Worm (Caenorhabditis elegans) whole organism, L4 larva: ENCODE data around the gene T01C8.3.

Experiments used
- D1046.2 ChIP-seq: fragments of 200-800 bp; sonication (Bioruptor generic); IDR thresholded peaks from 2 replicates; pipeline ENCODE4 v1.3.6; 2022; ENCODE audit warnings: missing genetic modification characterization, missing compliant biosample characterization
- F37D6.2 ChIP-seq: sonication (generic microtip); optimal IDR thresholded peaks from 2 replicates; lab custom pipeline; 2016; ENCODE audit warnings: mild to moderate bottlenecking, missing genetic modification characterization, missing compliant biosample characterization
- F44E2.7 ChIP-seq: fragments of 200-800 bp; sonication (Bioruptor generic); IDR thresholded peaks from 2 replicates; pipeline ENCODE4 v2.1.2; 2022; ENCODE audit warnings: missing genetic modification characterization, missing compliant biosample characterization
- T20F7.1 ChIP-seq: fragments of 200-800 bp; sonication (Bioruptor generic); optimal IDR thresholded peaks from 2 replicates; lab custom pipeline; 2018; ENCODE audit warnings: mild to moderate bottlenecking, missing genetic modification characterization, missing compliant biosample characterization
- T26A8.4 ChIP-seq: fragments of 200-800 bp; sonication (Bioruptor generic); IDR thresholded peaks from 2 replicates; pipeline ENCODE4 v1.3.6; 2022; ENCODE audit warnings: missing genetic modification characterization, missing compliant biosample characterization
- Y105C5A.15 ChIP-seq: fragments of 200-800 bp; sonication (Bioruptor generic); IDR thresholded peaks from 2 replicates; pipeline ENCODE4 v1.3.6; 2022; ENCODE audit warnings: missing genetic modification characterization, missing compliant biosample characterization
- Y5F2A.4 ChIP-seq: fragments of 200-800 bp; sonication (Bioruptor generic); optimal IDR thresholded peaks from 2 replicates; lab custom pipeline; 2018; ENCODE audit warnings: mild to moderate bottlenecking, missing genetic modification characterization, missing compliant biosample characterization
- ZK337.2 ChIP-seq: fragments of 200-800 bp; sonication (Bioruptor generic); IDR thresholded peaks from 2 replicates; pipeline ENCODE4 v1.3.6; 2022; ENCODE audit warnings: missing genetic modification reagents, missing genetic modification characterization, missing compliant biosample characterization
- aha-1 ChIP-seq: fragments of 150-350 bp; peaks from one replicate; lab custom pipeline; 2014; ENCODE audit warnings: missing biosample characterization, missing genetic modification characterization
- ceh-44 ChIP-seq: fragments of 200-800 bp; sonication (Bioruptor generic); IDR thresholded peaks from 2 replicates; pipeline ENCODE4 v1.3.6; 2022; ENCODE audit warnings: missing genetic modification reagents, missing genetic modification characterization, missing compliant biosample characterization
- ceh-82 ChIP-seq: sonication (generic microtip); optimal IDR thresholded peaks from 2 replicates; lab custom pipeline; 2017; ENCODE audit warnings: missing biosample characterization, missing genetic modification characterization
- ces-1 ChIP-seq: fragments of 150-350 bp; sonication (generic microtip); optimal IDR thresholded peaks from 4 replicates; lab custom pipeline; 2014; ENCODE audit warnings: missing biosample characterization, missing genetic modification reagents, missing genetic modification characterization
- ctbp-1 ChIP-seq: fragments of 200-800 bp; sonication (Bioruptor generic); IDR thresholded peaks from 2 replicates; pipeline ENCODE4 v1.3.6; 2022; ENCODE audit warnings: missing genetic modification reagents, missing genetic modification characterization, missing compliant biosample characterization
- daf-16 ChIP-seq, 3 experiments: sonication (generic microtip); optimal IDR thresholded peaks; 2 replicates each; lab custom pipeline; 2016 to 2017; ENCODE audit warnings: missing genetic modification characterization in 3 of 3, missing genetic modification reagents in 3 of 3, mild to moderate bottlenecking in 2 of 3, missing compliant biosample characterization in 2 of 3, missing biosample characterization in 1 of 3, moderate library complexity in 1 of 3
- daf-8 ChIP-seq: fragments of 200-800 bp; sonication (Bioruptor generic); IDR thresholded peaks from 2 replicates; pipeline ENCODE4 v1.3.6; 2022; ENCODE audit warnings: missing genetic modification characterization, missing compliant biosample characterization
- dmd-6 ChIP-seq: fragments of 200-800 bp; sonication (Bioruptor generic); IDR thresholded peaks from 2 replicates; pipeline ENCODE4 v1.3.6; 2022; ENCODE audit warnings: missing genetic modification reagents, missing genetic modification characterization, missing compliant biosample characterization
- duxl-1 ChIP-seq: sonication (generic microtip); optimal IDR thresholded peaks from 2 replicates; lab custom pipeline; 2016; ENCODE audit warnings: mild to moderate bottlenecking, missing genetic modification characterization, moderate library complexity, missing compliant biosample characterization; ENCODE audit not compliant: poor library complexity
- dve-1 ChIP-seq: sonication (generic microtip); optimal IDR thresholded peaks from 2 replicates; lab custom pipeline; 2017; ENCODE audit warnings: antibody characterized with exemption, mild to moderate bottlenecking, missing genetic modification characterization, missing compliant biosample characterization; ENCODE audit not compliant: insufficient read depth
- hlh-11 ChIP-seq: fragments of 200-800 bp; sonication (Bioruptor generic); optimal IDR thresholded peaks from 2 replicates; lab custom pipeline; 2018; ENCODE audit warnings: mild to moderate bottlenecking, missing genetic modification characterization, missing compliant biosample characterization
- hlh-30 ChIP-seq: sonication (generic microtip); optimal IDR thresholded peaks from 2 replicates; lab custom pipeline; 2017; ENCODE audit warnings: antibody characterized with exemption, mild to moderate bottlenecking, missing genetic modification characterization, missing compliant biosample characterization; ENCODE audit not compliant: insufficient read depth
- jun-1 ChIP-seq: fragments of 150-350 bp; optimal IDR thresholded peaks from 2 replicates; lab custom pipeline; 2014; ENCODE audit warnings: missing biosample characterization, missing genetic modification reagents, missing genetic modification characterization
- lim-7 ChIP-seq: fragments of 200-800 bp; sonication (Bioruptor generic); IDR thresholded peaks from 2 replicates; pipeline ENCODE4 v1.3.6; 2022; ENCODE audit warnings: missing genetic modification characterization, missing compliant biosample characterization
- lin-15B ChIP-seq: fragments of 150-350 bp; sonication (generic microtip); optimal IDR thresholded peaks from 3 replicates; lab custom pipeline; 2014; ENCODE audit warnings: missing biosample characterization, missing genetic modification characterization
- lin-29 ChIP-seq: fragments of 200-800 bp; sonication (Bioruptor generic); IDR thresholded peaks from 2 replicates; pipeline ENCODE4 v1.3.6; 2022; ENCODE audit warnings: missing genetic modification reagents, missing genetic modification characterization, missing compliant biosample characterization
- lin-39 ChIP-seq: fragments of 150-350 bp; optimal IDR thresholded peaks from 2 replicates; lab custom pipeline; 2014; ENCODE audit warnings: missing biosample characterization, missing genetic modification reagents, missing genetic modification characterization
- lir-3 ChIP-seq: sonication (generic microtip); optimal IDR thresholded peaks from 2 replicates; lab custom pipeline; 2016; ENCODE audit warnings: mild to moderate bottlenecking, missing genetic modification characterization, missing compliant biosample characterization
- mdl-1 ChIP-seq, 2 experiments: fragments of 150-350 bp in 1 of 2; sonication (generic microtip) in 1 of 2; optimal IDR thresholded peaks; 2 replicates each; lab custom pipeline; 2014 to 2017; ENCODE audit warnings: missing biosample characterization in 2 of 2, missing genetic modification characterization in 2 of 2
- mep-1 ChIP-seq: fragments of 150-350 bp; sonication (generic microtip); optimal IDR thresholded peaks from 3 replicates; lab custom pipeline; 2014; ENCODE audit warnings: missing biosample characterization, missing genetic modification characterization
- nhr-102 ChIP-seq: sonication (generic microtip); optimal IDR thresholded peaks from 2 replicates; lab custom pipeline; 2016; ENCODE audit warnings: mild to moderate bottlenecking, missing genetic modification characterization, moderate library complexity, missing compliant biosample characterization
- nhr-11 ChIP-seq: fragments of 150-350 bp; optimal IDR thresholded peaks from 2 replicates; lab custom pipeline; 2014; ENCODE audit warnings: missing biosample characterization, missing genetic modification characterization
- nhr-237 ChIP-seq: sonication (generic microtip); optimal IDR thresholded peaks from 2 replicates; lab custom pipeline; 2017; ENCODE audit warnings: missing biosample characterization, missing genetic modification characterization
- nhr-25 ChIP-seq: sonication (generic microtip); optimal IDR thresholded peaks from 2 replicates; lab custom pipeline; 2017; ENCODE audit warnings: missing genetic modification characterization, mild to moderate bottlenecking, missing compliant biosample characterization, antibody characterized with exemption, moderate library complexity, borderline replicate concordance; ENCODE audit not compliant: insufficient read depth
- nhr-28 ChIP-seq: fragments of 150-350 bp; optimal IDR thresholded peaks from 2 replicates; lab custom pipeline; 2014; ENCODE audit warnings: missing biosample characterization, missing genetic modification characterization
- nhr-41 ChIP-seq: fragments of 200-800 bp; sonication (Bioruptor generic); IDR thresholded peaks from 2 replicates; pipeline ENCODE4 v1.3.6; 2022; ENCODE audit warnings: missing genetic modification reagents, missing genetic modification characterization, missing compliant biosample characterization
- nhr-77 ChIP-seq: fragments of 150-350 bp; optimal IDR thresholded peaks from 2 replicates; lab custom pipeline; 2014; ENCODE audit warnings: missing biosample characterization, missing genetic modification characterization
- pha-4 ChIP-seq, 2 experiments: fragments of 150-350 bp in 1 of 2; fragments of 200-800 bp in 1 of 2; sonication (Bioruptor generic) in 1 of 2; IDR thresholded peaks in 1 of 2; optimal IDR thresholded peaks in 1 of 2; 2 replicates each; pipeline versions ENCODE4 v1.3.6 to Lab custom; 2014 to 2022; ENCODE audit warnings: missing genetic modification characterization in 2 of 2, missing genetic modification reagents in 2 of 2, missing biosample characterization in 1 of 2, missing compliant biosample characterization in 1 of 2
- sdz-12 ChIP-seq: fragments of 200-800 bp; sonication (Bioruptor generic); optimal IDR thresholded peaks from 2 replicates; lab custom pipeline; 2018; ENCODE audit warnings: mild to moderate bottlenecking, missing genetic modification characterization, missing compliant biosample characterization
- snpc-4 ChIP-seq: fragments of 150-350 bp; optimal IDR thresholded peaks from 2 replicates; lab custom pipeline; 2014; ENCODE audit warnings: missing biosample characterization, missing genetic modification characterization
- spr-1 ChIP-seq: sonication (generic microtip); optimal IDR thresholded peaks from 2 replicates; lab custom pipeline; 2016; ENCODE audit warnings: mild to moderate bottlenecking, missing genetic modification characterization, missing compliant biosample characterization
- tag-97 ChIP-seq: fragments of 200-800 bp; sonication (Bioruptor generic); IDR thresholded peaks from 2 replicates; pipeline ENCODE4 v1.3.6; 2022; ENCODE audit warnings: missing genetic modification characterization, missing compliant biosample characterization
- tra-1 ChIP-seq: fragments of 200-800 bp; sonication (Bioruptor generic); IDR thresholded peaks from 2 replicates; pipeline ENCODE4 v1.3.6; 2022; ENCODE audit warnings: missing genetic modification reagents, missing genetic modification characterization, missing compliant biosample characterization
- unc-130 ChIP-seq: sonication (generic microtip); optimal IDR thresholded peaks from 2 replicates; lab custom pipeline; 2016; ENCODE audit warnings: missing genetic modification reagents, missing genetic modification characterization, missing compliant biosample characterization
- unc-62 ChIP-seq, 3 experiments: fragments of 150-350 bp in 1 of 3; sonication (generic microtip); optimal IDR thresholded peaks in 2 of 3; peaks in 1 of 3; 1 replicate in 1 of 3; 2 replicates in 2 of 3; lab custom pipeline; 2014 to 2017; ENCODE audit warnings: missing biosample characterization in 3 of 3, missing genetic modification characterization in 3 of 3, missing genetic modification reagents in 3 of 3, missing genotype in 1 of 3
- zag-1 ChIP-seq: fragments of 150-350 bp; optimal IDR thresholded peaks from 2 replicates; lab custom pipeline; 2014; ENCODE audit warnings: missing biosample characterization, missing genetic modification characterization
- zfp-3 ChIP-seq: fragments of 200-800 bp; sonication (Bioruptor generic); conservative IDR thresholded peaks from 2 replicates; pipeline ENCODE4 v1.3.6; 2022; ENCODE audit warnings: missing genetic modification reagents, missing genetic modification characterization, missing compliant biosample characterization
- zip-11 ChIP-seq: fragments of 200-800 bp; sonication (Bioruptor generic); IDR thresholded peaks from 2 replicates; pipeline ENCODE4 v1.3.6; 2022; ENCODE audit warnings: missing genetic modification characterization, missing compliant biosample characterization
- zip-2 ChIP-seq: fragments of 150-350 bp; optimal IDR thresholded peaks from 2 replicates; lab custom pipeline; 2014; ENCODE audit warnings: missing biosample characterization, missing genetic modification characterization
- ztf-11 ChIP-seq: fragments of 150-350 bp; optimal IDR thresholded peaks from 2 replicates; lab custom pipeline; 2014; ENCODE audit warnings: missing biosample characterization, missing genetic modification characterization

Gene T01C8.3

DNA sequence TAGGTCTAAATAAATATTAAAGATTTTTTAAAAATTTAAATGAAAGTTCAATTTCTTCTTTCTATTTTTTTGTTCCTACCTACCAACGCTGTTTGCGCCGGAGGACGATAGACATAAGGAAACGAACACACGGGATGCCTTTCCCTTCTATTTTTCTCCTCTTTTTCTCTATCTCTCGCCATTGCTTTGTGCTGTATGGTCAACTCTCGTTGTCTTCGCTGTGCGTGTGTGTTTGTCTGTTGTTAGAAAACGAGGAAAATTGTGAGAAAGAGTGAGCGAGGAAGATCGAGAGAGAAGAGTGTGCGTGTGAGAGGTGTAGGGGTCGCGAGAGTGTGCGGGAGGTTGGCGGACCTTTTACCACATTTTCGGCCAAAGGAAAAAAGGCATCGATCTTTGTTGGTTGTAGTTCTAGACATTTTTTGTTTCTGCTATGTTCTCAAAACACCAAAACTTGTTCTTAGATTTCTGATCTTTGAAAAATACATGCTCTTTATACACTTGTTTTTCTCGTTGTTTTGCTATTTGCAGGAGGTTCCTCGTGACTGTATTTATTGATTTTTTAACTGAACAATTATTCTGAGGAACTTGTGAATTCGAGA lies 16.2 kb upstream of the T01C8.3 start (continued):
- TF ChIP-seq unc-130 (GFP tag; lab: Kevin White, UChicago) (no peak), mdl-1 (tag; optimal IDR thresholded peaks at IDR 0.05; lab: Kevin White, UChicago) (peak in 1 of 2 experiments; percentile 84), lim-7 (GFP tag; lab: Robert Waterston, UW) (no peak), T26A8.4 (GFP tag; lab: Robert Waterston, UW) (no peak), zip-2 (no peak), D1046.2 (GFP tag; lab: Robert Waterston, UW) (no peak), ces-1 (GFP tag; lab: Kevin White, UChicago) (no peak), mep-1 (peak; percentile 84), nhr-25 (tag; lab: Kevin White, UChicago) (no peak), lir-3 (tag; lab: Kevin White, UChicago) (no peak), F37D6.2 (tag; lab: Kevin White, UChicago) (no peak), ceh-44 (GFP tag; lab: Robert Waterston, UW) (no peak), Y105C5A.15 (GFP tag; lab: Robert Waterston, UW) (no peak), ztf-11 (tag; lab: Kevin White, UChicago) (no peak), tag-97 (GFP tag; lab: Robert Waterston, UW) (no peak), nhr-77 (tag; lab: Kevin White, UChicago) (no peak), jun-1 (no peak), ZK337.2 (GFP tag; lab: Robert Waterston, UW) (no peak), lin-39 (tag; lab: Kevin White, UChicago) (no peak), spr-1 (tag; lab: Kevin White, UChicago) (peak; percentile 5), sdz-12 (GFP tag; lab: Kevin White, UChicago) (no peak), duxl-1 (tag; lab: Kevin White, UChicago) (peak; percentile 28), nhr-41 (GFP tag; lab: Robert Waterston, UW) (no peak), daf-8 (GFP tag; lab: Robert Waterston, UW) (no peak), zag-1 (no peak), nhr-102 (tag; lab: Kevin White, UChicago) (peak; percentile 7), ceh-82 (tag; lab: Kevin White, UChicago) (no peak), lin-15B (tag; lab: Kevin White, UChicago) (no peak), nhr-237 (tag; lab: Kevin White, UChicago) (no peak), ctbp-1 (GFP tag; lab: Robert Waterston, UW) (no peak), aha-1 (tag; lab: Kevin White, UChicago) (peak; percentile 34)
- TF ChIP-seq, all 104 proteins: peak for 24

ce11 chrX:16798621-16799020 lies 15.6 kb upstream of the T01C8.3 start:
- no peak for TF ChIP-seq spr-1 (tag; lab: Kevin White, UChicago)
- peak; percentile 72 for TF ChIP-seq hlh-30
- peak; percentile 34 for TF ChIP-seq dmd-6
- TF ChIP-seq duxl-1 (tag; lab: Kevin White, UChicago) = no peak
- peak; percentile 14 for TF ChIP-seq T20F7.1 (GFP tag; lab: Kevin White, UChicago)
- TF ChIP-seq unc-62 (GFP tag; optimal IDR thresholded peaks at IDR 0.05 in 1 of 2; lab: Kevin White, UChicago) = peak in 1 of 2 experiments; percentile 96
- TF ChIP-seq unc-62 (tag; optimal IDR thresholded peaks at IDR 0.05; lab: Kevin White, UChicago) = no peak
- TF ChIP-seq tra-1 (GFP tag; lab: Robert Waterston, UW) = peak; percentile 41; the same call in 1 of the 2 replicates
- no peak for TF ChIP-seq F44E2.7 (GFP tag; lab: Robert Waterston, UW)
- peak; percentile 51 for TF ChIP-seq nhr-28 (tag; lab: Kevin White, UChicago)
- TF ChIP-seq lin-29 (GFP tag; lab: Robert Waterston, UW) = no peak
- no peak for TF ChIP-seq F37D6.2 (tag; lab: Kevin White, UChicago)
- peak; percentile 15 for TF ChIP-seq nhr-102 (tag; lab: Kevin White, UChicago)
- TF ChIP-seq pha-4 (GFP tag; IDR thresholded peaks at IDR 0.05; lab: Robert Waterston, UW) = peak; percentile 9; the same call in 1 of the 2 replicates
- no peak for TF ChIP-seq pha-4 (tag; optimal IDR thresholded peaks at IDR 0.05; lab: Kevin White, UChicago)
- TF ChIP-seq snpc-4 (tag; lab: Kevin White, UChicago) = no peak
- TF ChIP-seq ceh-82 (tag; lab: Kevin White, UChicago) = no peak
- TF ChIP-seq zip-11 (GFP tag; lab: Robert Waterston, UW) = no peak
- no peak for TF ChIP-seq Y5F2A.4 (GFP tag; lab: Kevin White, UChicago)
- no peak for TF ChIP-seq nhr-11
- TF ChIP-seq mdl-1 (tag; optimal IDR thresholded peaks at IDR 0.05; lab: Kevin White, UChicago) = no peak
- peak; percentile 78 for TF ChIP-seq hlh-11 (tag; lab: Kevin White, UChicago)
- TF ChIP-seq dve-1 (tag; lab: Kevin White, UChicago) = peak; percentile 28
- TF ChIP-seq zfp-3 (GFP tag; lab: Robert Waterston, UW) = no peak
- TF ChIP-seq daf-16 (GFP tag; optimal IDR thresholded peaks at IDR 0.05; lab: Kevin White, UChicago) = no peak
- TF ChIP-seq daf-16 (tag; optimal IDR thresholded peaks at IDR 0.05; lab: Kevin White, UChicago) = peak; percentile 70
